Worm (Caenorhabditis elegans) whole organism, late embryonic: Measurements from ENCODE around the gene paa-1.

Source experiments
- C08G9.2 ChIP-seq: sonication (generic microtip); optimal IDR thresholded peaks from 2 replicates; lab custom pipeline; 2016; ENCODE audit warnings: mild to moderate bottlenecking, missing genetic modification characterization, moderate library complexity, missing compliant biosample characterization
- C38D4.7 ChIP-seq: fragments of 200-800 bp; sonication (Bioruptor generic); optimal IDR thresholded peaks from 2 replicates; lab custom pipeline; 2018; ENCODE audit warnings: mild to moderate bottlenecking, missing genetic modification characterization, moderate library complexity, missing compliant biosample characterization
- K02D7.2 ChIP-seq: sonication (generic microtip); optimal IDR thresholded peaks from 2 replicates; lab custom pipeline; 2017; ENCODE audit warnings: mild to moderate bottlenecking, missing genetic modification characterization, missing compliant biosample characterization
- ahr-1 ChIP-seq: sonication (generic microtip); optimal IDR thresholded peaks from 2 replicates; lab custom pipeline; 2016; ENCODE audit warnings: missing genetic modification characterization, missing compliant biosample characterization
- ceh-22 ChIP-seq: sonication (generic microtip); optimal IDR thresholded peaks from 2 replicates; lab custom pipeline; 2017; ENCODE audit warnings: missing biosample characterization, missing genetic modification characterization
- che-1 ChIP-seq: sonication (generic microtip); optimal IDR thresholded peaks from 2 replicates; lab custom pipeline; 2016; ENCODE audit warnings: mild to moderate bottlenecking, missing genetic modification characterization, missing compliant biosample characterization
- dmd-4 ChIP-seq: sonication (generic microtip); optimal IDR thresholded peaks from 2 replicates; lab custom pipeline; 2016; ENCODE audit warnings: borderline replicate concordance, missing genetic modification characterization, missing compliant biosample characterization
- dve-1 ChIP-seq: sonication (generic microtip); optimal IDR thresholded peaks from 2 replicates; lab custom pipeline; 2017; ENCODE audit warnings: antibody characterized with exemption, mild to moderate bottlenecking, missing genetic modification characterization, missing compliant biosample characterization
- elt-2 ChIP-seq: sonication (generic microtip); optimal IDR thresholded peaks from 2 replicates; lab custom pipeline; 2016; ENCODE audit warnings: missing genetic modification reagents, missing genetic modification characterization, missing compliant biosample characterization
- fkh-10 ChIP-seq: fragments of 150-350 bp; optimal IDR thresholded peaks from 2 replicates; lab custom pipeline; 2014; ENCODE audit warnings: missing biosample characterization, missing genetic modification reagents, missing genetic modification characterization
- hlh-13 ChIP-seq: fragments of 200-800 bp; sonication (Bioruptor generic); optimal IDR thresholded peaks from 2 replicates; lab custom pipeline; 2018; ENCODE audit warnings: mild to moderate bottlenecking, missing genetic modification characterization, missing compliant biosample characterization
- hlh-30 ChIP-seq: sonication (generic microtip); optimal IDR thresholded peaks from 2 replicates; lab custom pipeline; 2017; ENCODE audit warnings: antibody characterized with exemption, missing genetic modification characterization, missing compliant biosample characterization; ENCODE audit not compliant: insufficient read depth
- hlh-6 ChIP-seq: sonication (generic microtip); optimal IDR thresholded peaks from 2 replicates; lab custom pipeline; 2016; ENCODE audit warnings: missing genotype, missing genetic modification characterization, missing compliant biosample characterization
- hlh-8 ChIP-seq: sonication (generic microtip); optimal IDR thresholded peaks from 2 replicates; lab custom pipeline; 2016; ENCODE audit warnings: missing genotype, missing genetic modification characterization, missing compliant biosample characterization
- nfya-1 ChIP-seq: sonication (generic microtip); optimal IDR thresholded peaks from 2 replicates; lab custom pipeline; 2017; ENCODE audit warnings: missing genetic modification characterization, mild to moderate bottlenecking, missing compliant biosample characterization, antibody characterized with exemption, moderate library complexity
- npax-4 ChIP-seq: sonication (generic microtip); optimal IDR thresholded peaks from 2 replicates; lab custom pipeline; 2016; ENCODE audit warnings: missing genetic modification characterization, missing compliant biosample characterization
- pag-3 ChIP-seq: sonication (generic microtip); optimal IDR thresholded peaks from 2 replicates; lab custom pipeline; 2016; ENCODE audit warnings: missing compliant biosample characterization, missing genetic modification characterization, borderline replicate concordance
- pat-9 ChIP-seq: fragments of 200-800 bp; sonication (Bioruptor generic); optimal IDR thresholded peaks from 2 replicates; lab custom pipeline; 2018; ENCODE audit warnings: mild to moderate bottlenecking, missing genetic modification characterization, moderate library complexity, missing compliant biosample characterization
- pha-4 ChIP-seq: fragments of 150-350 bp; optimal IDR thresholded peaks from 2 replicates; lab custom pipeline; 2018; ENCODE audit warnings: missing biosample characterization, missing genetic modification reagents, missing genetic modification characterization
- ref-2 ChIP-seq: sonication (generic microtip); optimal IDR thresholded peaks from 2 replicates; lab custom pipeline; 2016; ENCODE audit warnings: missing genetic modification characterization, missing compliant biosample characterization
- rnt-1 ChIP-seq: sonication (generic microtip); optimal IDR thresholded peaks from 2 replicates; lab custom pipeline; 2016; ENCODE audit warnings: missing genetic modification characterization, missing compliant biosample characterization
- syd-9 ChIP-seq: sonication (generic microtip); optimal IDR thresholded peaks from 2 replicates; lab custom pipeline; 2016; ENCODE audit warnings: mild to moderate bottlenecking, missing genetic modification characterization, moderate library complexity, missing compliant biosample characterization
- tbx-2 ChIP-seq: sonication (generic microtip); optimal IDR thresholded peaks from 2 replicates; lab custom pipeline; 2016; ENCODE audit warnings: missing genetic modification characterization, missing compliant biosample characterization
- tbx-7 ChIP-seq: sonication (generic microtip); optimal IDR thresholded peaks from 2 replicates; lab custom pipeline; 2016; ENCODE audit warnings: missing genotype, missing genetic modification characterization, missing compliant biosample characterization
- ttx-3 ChIP-seq: sonication (generic microtip); optimal IDR thresholded peaks from 2 replicates; lab custom pipeline; 2016; ENCODE audit warnings: missing genetic modification reagents, missing genetic modification characterization, missing compliant biosample characterization
- unc-42 ChIP-seq: sonication (generic microtip); optimal IDR thresholded peaks from 2 replicates; lab custom pipeline; 2016; ENCODE audit warnings: missing genotype, missing genetic modification characterization, missing compliant biosample characterization
- unc-55 ChIP-seq: sonication (generic microtip); optimal IDR thresholded peaks from 2 replicates; lab custom pipeline; 2017; ENCODE audit warnings: missing biosample characterization, missing genetic modification reagents, missing genetic modification characterization
- unc-86 ChIP-seq: sonication (generic microtip); optimal IDR thresholded peaks from 2 replicates; lab custom pipeline; 2016; ENCODE audit warnings: missing genetic modification characterization, missing compliant biosample characterization

The paa-1 gene

DNA sequence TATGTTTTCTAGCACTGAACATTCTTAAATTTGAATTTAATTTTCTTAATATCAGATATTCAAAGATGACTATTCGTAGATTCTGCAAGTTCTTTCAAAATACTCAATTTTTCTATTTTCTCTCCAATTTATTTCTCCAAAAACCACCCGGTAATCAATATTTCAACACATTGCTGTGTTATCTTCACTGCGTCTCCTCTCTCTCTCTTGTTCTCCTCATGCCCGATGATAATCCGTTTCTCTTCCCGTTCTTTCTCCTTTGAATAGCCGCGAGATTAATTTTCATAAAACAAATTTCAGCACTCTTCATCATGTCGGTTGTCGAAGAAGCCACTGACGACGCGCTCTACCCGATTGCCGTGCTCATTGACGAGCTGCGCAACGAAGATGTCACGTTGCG, at the start of gene paa-1:
paa-1 (plus strand) TSS at position 301 of the 400 bp plus-strand sequence.
- TF ChIP-seq npax-4 (tag; lab: Kevin White, UChicago) (no peak), pha-4 (no peak), syd-9 (tag; lab: Kevin White, UChicago) (no peak), C08G9.2 (tag; lab: Kevin White, UChicago) (no peak)
- TF ChIP-seq, all 69 proteins: peak for 0

DNA sequence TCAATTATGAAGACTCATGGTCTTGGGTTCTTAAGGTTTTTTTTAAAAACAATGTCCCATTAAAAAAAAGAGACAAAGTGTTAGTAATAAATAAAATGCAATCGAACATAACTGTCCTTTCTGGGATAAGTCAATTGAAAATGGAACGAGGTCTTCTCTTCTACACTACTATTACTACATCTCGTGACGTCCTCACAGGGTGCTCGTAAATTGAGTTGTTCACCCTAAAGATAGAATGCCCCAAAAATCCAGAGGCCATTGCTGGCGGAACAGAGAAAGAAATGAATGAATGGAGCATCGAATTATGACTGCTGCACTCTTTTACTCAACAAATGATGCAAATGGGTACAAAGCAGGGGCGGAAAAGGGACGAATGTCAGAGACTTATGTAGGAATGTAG, 48.1 kb upstream of the paa-1 start:
- no peak for TF ChIP-seq nfya-1 (tag; lab: Kevin White, UChicago)
- TF ChIP-seq unc-42 (tag; lab: Kevin White, UChicago) = peak; percentile 80
- no peak for TF ChIP-seq rnt-1 (tag; lab: Kevin White, UChicago)

DNA sequence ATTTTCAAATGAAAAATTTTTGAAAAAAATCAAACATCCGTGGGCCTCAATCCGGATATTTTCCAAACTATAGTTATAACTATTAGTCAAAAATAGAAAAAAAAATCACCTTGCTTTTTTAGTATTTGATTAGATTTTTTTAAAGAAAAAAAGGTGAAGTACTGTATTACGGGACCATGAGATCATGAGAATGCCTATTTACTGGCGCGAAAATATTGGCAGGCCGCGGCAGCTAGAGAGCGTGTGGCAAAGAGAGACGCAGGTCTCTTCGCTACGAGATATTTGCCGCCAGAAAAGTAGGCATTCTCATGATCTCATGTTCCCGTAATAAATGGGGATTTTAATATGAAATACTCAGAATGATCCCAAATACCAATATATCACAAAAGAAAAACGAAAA, 45.5 kb upstream of the paa-1 start:
- no peak for TF ChIP-seq elt-2
- no peak for TF ChIP-seq K02D7.2 (tag; lab: Kevin White, UChicago)
- TF ChIP-seq unc-86 (tag; lab: Kevin White, UChicago) = no peak
- no peak for TF ChIP-seq pag-3 (tag; lab: Kevin White, UChicago)

DNA sequence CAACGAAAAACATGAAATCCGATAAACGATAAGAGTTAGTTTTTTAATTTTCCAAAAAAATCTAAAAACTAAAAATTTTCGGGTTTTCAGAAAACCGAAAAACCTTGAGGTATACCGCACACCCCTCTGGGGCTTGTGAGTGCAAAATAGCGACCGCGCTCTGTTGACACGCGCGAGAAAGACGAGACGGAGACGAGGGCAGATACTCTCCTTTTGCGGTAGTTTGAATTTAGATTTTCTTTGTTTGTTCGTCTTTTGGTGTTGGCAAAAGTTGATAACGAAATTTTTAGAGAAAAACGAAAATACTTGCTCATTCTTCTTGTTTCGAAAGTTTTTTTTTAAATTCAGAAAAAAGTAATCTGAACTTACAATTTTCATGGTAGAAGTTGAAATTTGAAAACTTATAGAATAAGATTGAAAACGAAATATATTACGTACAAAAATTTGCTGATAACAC, 44.9 kb upstream of the paa-1 start, which contains the start of the genes W03A5.2 and Y32H12A.8:
W03A5.2 (plus strand) TSS at position 407 of the 457 bp plus-strand sequence.
Y32H12A.8 (minus strand) TSS at position 410 of the 457 bp plus-strand sequence.
- TF ChIP-seq unc-55 (GFP tag; lab: Kevin White, UChicago) (no peak), unc-42 (tag; lab: Kevin White, UChicago) (no peak), nfya-1 (tag; lab: Kevin White, UChicago) (peak; percentile 41), C38D4.7 (no peak), hlh-30 (tag; lab: Kevin White, UChicago) (no peak), ahr-1 (tag; lab: Kevin White, UChicago) (no peak), dve-1 (tag; lab: Kevin White, UChicago) (no peak)

DNA sequence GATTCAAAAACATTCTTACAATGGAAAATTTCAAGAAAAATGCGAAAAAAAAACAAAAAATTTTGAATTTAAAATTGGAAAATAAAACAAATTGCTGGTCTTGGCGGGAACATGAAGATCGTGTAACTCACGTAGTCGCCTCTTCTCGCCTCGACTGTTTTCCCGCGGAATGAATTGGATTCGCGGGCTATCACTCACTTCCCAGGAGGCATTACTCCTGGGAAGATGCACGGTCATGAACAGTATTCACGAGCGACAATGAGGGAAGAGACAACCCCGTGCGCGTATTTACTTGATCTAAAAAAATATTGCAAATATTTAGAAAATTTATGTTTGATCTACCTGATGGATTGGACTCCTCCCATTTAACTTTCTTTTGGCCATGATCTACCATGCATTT, 44.2 kb upstream of the paa-1 start:
- TF ChIP-seq hlh-6 (tag; lab: Kevin White, UChicago) = no peak
- TF ChIP-seq tbx-7 (tag; lab: Kevin White, UChicago) = no peak

DNA sequence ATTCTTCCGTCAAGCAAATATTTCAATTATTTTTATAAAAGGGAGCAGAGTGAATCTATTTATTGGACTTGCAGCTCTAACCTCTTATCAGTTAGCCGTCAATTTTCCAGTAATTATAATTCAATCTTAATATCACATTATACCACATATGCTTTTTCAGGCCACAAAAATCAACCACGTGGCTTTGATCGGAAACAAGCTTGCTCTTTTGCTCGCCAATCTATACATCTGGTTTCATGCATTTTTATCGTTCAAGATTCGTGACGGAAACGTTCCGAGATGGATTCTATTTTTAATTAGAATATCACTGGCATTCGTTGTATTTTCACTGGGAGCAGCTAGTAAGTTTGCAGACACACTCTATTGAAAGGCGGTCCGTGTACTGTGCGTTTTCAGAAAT, 43.5 kb upstream of the paa-1 start:
- TF ChIP-seq ttx-3 (tag; lab: Kevin White, UChicago) (no peak), pat-9 (tag; lab: Kevin White, UChicago) (no peak), hlh-13 (GFP tag; lab: Kevin White, UChicago) (no peak), ceh-22 (no peak), C08G9.2 (tag; lab: Kevin White, UChicago) (no peak), pha-4 (no peak)

DNA sequence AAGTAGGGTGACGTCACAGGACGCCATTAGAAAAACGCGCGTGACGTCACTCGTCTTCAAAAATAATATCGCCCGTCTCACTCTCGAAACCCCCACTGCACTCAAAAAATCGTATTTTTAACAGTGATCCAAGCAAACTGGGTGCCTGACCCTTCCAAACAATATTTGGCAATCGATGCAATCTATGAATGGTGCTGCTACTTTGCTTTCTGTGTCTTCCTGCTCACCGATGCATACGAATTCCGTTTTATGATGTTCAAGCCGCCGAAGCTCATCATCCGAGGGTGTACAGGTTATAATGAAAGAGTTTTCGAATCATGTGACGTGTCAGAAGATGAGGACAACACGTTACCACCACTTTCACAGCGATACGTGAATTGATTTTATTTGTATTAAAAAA, 42.9 kb upstream of the paa-1 start, which contains the start of gene W03A5.1:
W03A5.1 (plus strand) TSS at position 301 of the 400 bp plus-strand sequence.
- no peak for TF ChIP-seq hlh-8
- no peak for TF ChIP-seq tbx-2 (tag; lab: Kevin White, UChicago)
- no peak for TF ChIP-seq ref-2 (tag; lab: Kevin White, UChicago)
- no peak for TF ChIP-seq unc-42 (tag; lab: Kevin White, UChicago)
- TF ChIP-seq che-1 (tag; lab: Kevin White, UChicago) = no peak
- no peak for TF ChIP-seq fkh-10 (GFP tag; lab: Kevin White, UChicago)
- TF ChIP-seq dmd-4 = no peak
- TF ChIP-seq C38D4.7 = no peak
